Worm (Caenorhabditis elegans) whole organism, L4 larva: ENCODE data around the gene W01B6.6.

ENCODE experiments used
- dpl-1 ChIP-seq: fragments of 150-350 bp; optimal IDR thresholded peaks from 2 replicates; lab custom pipeline; 2014; ENCODE audit warnings: missing biosample characterization, missing genetic modification reagents, missing genetic modification characterization
- lin-39 ChIP-seq: fragments of 150-350 bp; optimal IDR thresholded peaks from 2 replicates; lab custom pipeline; 2014; ENCODE audit warnings: missing biosample characterization, missing genetic modification reagents, missing genetic modification characterization
- mdl-1 ChIP-seq, 2 experiments: fragments of 150-350 bp in 1 of 2; sonication (generic microtip) in 1 of 2; optimal IDR thresholded peaks; 2 replicates each; lab custom pipeline; 2014 to 2017; ENCODE audit warnings: missing biosample characterization in 2 of 2, missing genetic modification characterization in 2 of 2
- mxl-3 ChIP-seq: fragments of 200-800 bp; sonication (Bioruptor generic); optimal IDR thresholded peaks from 2 replicates; lab custom pipeline; 2018; ENCODE audit warnings: mild to moderate bottlenecking, missing genetic modification characterization, missing compliant biosample characterization
- nhr-111 ChIP-seq: fragments of 200-800 bp; sonication (Bioruptor generic); optimal IDR thresholded peaks from 2 replicates; lab custom pipeline; 2018; ENCODE audit warnings: mild to moderate bottlenecking, missing genetic modification characterization, missing compliant biosample characterization
- nhr-237 ChIP-seq: sonication (generic microtip); optimal IDR thresholded peaks from 2 replicates; lab custom pipeline; 2017; ENCODE audit warnings: missing biosample characterization, missing genetic modification characterization
- nhr-25 ChIP-seq: sonication (generic microtip); optimal IDR thresholded peaks from 2 replicates; lab custom pipeline; 2017; ENCODE audit warnings: missing genetic modification characterization, mild to moderate bottlenecking, missing compliant biosample characterization, antibody characterized with exemption, moderate library complexity, borderline replicate concordance; ENCODE audit not compliant: insufficient read depth
- nhr-28 ChIP-seq: fragments of 150-350 bp; optimal IDR thresholded peaks from 2 replicates; lab custom pipeline; 2014; ENCODE audit warnings: missing biosample characterization, missing genetic modification characterization
- unc-39 ChIP-seq: sonication (generic microtip); optimal IDR thresholded peaks from 2 replicates; lab custom pipeline; 2017; ENCODE audit warnings: missing biosample characterization, missing genetic modification characterization

DNA sequence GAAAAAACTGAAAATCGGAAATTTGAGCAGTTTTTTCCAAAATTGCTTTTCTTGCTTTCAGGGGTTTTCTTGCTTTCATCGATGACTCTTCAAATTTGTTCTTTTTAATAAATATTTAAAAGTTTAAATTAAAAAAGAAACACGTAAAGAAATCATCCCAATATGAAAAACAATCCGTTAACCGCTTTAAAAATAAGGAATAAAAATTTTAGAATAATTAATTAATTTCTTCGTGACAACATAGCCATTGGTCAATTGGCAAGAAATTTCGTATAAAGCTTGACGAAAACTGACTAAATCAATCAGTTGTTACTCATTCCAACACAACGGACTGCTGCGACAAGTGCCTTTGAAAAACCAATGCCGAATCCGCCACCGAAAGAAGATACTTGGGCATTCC lies 31.7 kb downstream of the W01B6.6 start, which contains the start of gene nsph-3.2:
- no peak for TF ChIP-seq mxl-3 (GFP tag; lab: Kevin White, UChicago)
- no peak for TF ChIP-seq nhr-25 (tag; lab: Kevin White, UChicago)
- no peak for TF ChIP-seq dpl-1 (GFP tag; lab: Kevin White, UChicago)
- no peak for TF ChIP-seq nhr-237 (tag; lab: Kevin White, UChicago)
- TF ChIP-seq unc-39 (tag; lab: Kevin White, UChicago) = no peak
- TF ChIP-seq mdl-1 (tag; optimal IDR thresholded peaks at IDR 0.05; lab: Kevin White, UChicago) = no peak
- TF ChIP-seq lin-39 (tag; lab: Kevin White, UChicago) = no peak
- TF ChIP-seq nhr-28 (tag; lab: Kevin White, UChicago) = no peak
- TF ChIP-seq nhr-111 (GFP tag; lab: Kevin White, UChicago) = no peak
